Fruit fly (Drosophila melanogaster) whole organism: ENCODE measurements around the gene Cp7Fc.
A peak's percentile ranks its signal among the peaks of the same experiment; 100 is the strongest.

ENCODE experiments used
- CG8478 ChIP-seq: fragments of >200 bp; optimal IDR thresholded peaks from 2 replicates; lab custom pipeline; 2018; ENCODE audit warnings: inconsistent platforms
- Dll ChIP-seq: fragments of >200 bp; optimal IDR thresholded peaks from 2 replicates; lab custom pipeline; 2017
- EcR ChIP-seq, 2 experiments: fragments of >200 bp; optimal IDR thresholded peaks; 2 replicates each; lab custom pipeline; 2017; ENCODE audit warnings: missing biosample characterization in 2 of 2, missing genetic modification characterization in 2 of 2, missing genetic modification reagents in 2 of 2
- pan ChIP-seq: fragments of >200 bp; optimal IDR thresholded peaks from 2 replicates; lab custom pipeline; 2017
- psq ChIP-seq: fragments of >200 bp; optimal IDR thresholded peaks from 2 replicates; lab custom pipeline; 2017
- usp ChIP-seq: fragments of >200 bp; optimal IDR thresholded peaks from 2 replicates; lab custom pipeline; 2017; ENCODE audit warnings: missing biosample characterization, missing genetic modification characterization, mixed read lengths

The Cp7Fc gene

DNA sequence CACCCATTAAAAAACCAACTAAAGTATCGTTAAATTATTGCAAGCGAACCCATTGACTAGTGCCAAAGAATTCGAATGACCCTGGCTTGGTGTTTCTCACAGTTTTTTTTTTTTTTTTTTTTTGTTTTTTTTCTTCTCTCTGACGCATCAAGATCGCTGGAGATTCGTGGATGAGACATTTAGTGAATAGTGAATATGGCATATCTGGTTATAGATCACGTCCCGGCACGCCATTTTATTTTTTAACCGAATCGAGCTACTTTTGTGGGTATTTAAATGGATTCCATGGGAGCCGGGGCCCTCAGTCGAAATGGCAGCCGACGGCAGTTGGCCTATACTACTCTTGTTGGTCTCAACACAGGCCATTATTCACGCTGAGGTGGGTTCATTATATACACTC lies at the start of gene Cp7Fc:
Cp7Fc (plus strand) TSS at position 301 of the 400 bp plus-strand sequence.
- no peak for TF ChIP-seq Dll

DNA sequence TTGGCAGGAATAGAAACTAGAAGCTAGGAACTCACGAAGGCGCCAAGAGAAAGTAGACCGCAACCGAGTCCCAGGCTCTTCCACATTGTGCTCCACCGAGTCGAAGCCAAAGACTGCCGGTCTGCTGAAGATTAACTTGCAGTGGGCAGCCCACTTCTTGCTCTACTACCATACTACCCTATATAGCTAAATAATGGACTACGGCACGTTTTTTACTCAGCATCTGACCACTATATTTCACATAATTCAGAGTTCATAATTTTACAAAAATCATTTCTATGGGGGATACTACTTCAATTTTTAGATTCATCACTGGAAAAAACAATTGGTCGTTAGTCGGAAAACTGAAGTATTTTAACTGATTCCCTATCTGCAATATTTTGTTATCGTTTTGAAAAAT lies 43.2 kb upstream of the Cp7Fc start, which contains the start of gene CG32712:
CG32712 (minus strand) TSS at position 101 of the 400 bp plus-strand sequence.
- no peak for TF ChIP-seq pan (lab: Kevin White, UChicago)
- no peak for TF ChIP-seq EcR (GFP tag; optimal IDR thresholded peaks at IDR 0.05; lab: Kevin White, UChicago)
- no peak for TF ChIP-seq usp (GFP tag; lab: Kevin White, UChicago)
- TF ChIP-seq psq (lab: Kevin White, UChicago): no peak
- TF ChIP-seq Dll: no peak
- TF ChIP-seq CG8478: no peak

DNA sequence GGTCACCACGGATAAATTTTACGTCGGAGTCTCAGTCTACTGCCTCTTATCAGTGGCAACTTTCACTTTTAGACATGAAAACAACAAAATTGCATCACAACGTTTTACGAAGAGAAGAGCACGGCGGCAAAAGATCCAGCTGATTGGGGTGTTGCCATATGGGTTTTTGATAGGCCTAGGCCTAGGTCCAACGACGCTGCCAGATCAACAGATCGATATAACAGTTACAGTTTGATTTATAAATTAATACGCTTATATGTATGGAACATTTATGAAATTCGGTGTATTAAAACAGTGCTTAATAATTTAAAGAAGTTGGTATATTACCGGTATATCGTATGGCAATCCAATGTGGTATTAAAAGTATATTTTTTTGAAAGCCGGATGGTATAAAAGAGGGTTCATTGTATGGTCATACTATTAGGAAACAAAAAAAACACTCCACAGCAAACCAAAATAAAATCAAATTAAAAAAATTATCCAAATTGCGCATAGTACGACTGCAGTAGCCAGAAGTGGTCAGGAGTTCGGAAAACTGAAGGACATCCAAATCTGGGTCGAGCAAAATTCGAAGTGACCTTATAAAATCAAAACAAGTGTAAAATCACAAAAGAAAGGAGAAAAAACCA lies 40.1 kb upstream of the Cp7Fc start, which contains the start of gene CG1440:
CG1440 (plus strand) TSS at position 402 of the 629 bp plus-strand sequence.
- TF ChIP-seq usp (GFP tag; lab: Kevin White, UChicago) (no peak), pan (lab: Kevin White, UChicago) (peak; percentile 39)

DNA sequence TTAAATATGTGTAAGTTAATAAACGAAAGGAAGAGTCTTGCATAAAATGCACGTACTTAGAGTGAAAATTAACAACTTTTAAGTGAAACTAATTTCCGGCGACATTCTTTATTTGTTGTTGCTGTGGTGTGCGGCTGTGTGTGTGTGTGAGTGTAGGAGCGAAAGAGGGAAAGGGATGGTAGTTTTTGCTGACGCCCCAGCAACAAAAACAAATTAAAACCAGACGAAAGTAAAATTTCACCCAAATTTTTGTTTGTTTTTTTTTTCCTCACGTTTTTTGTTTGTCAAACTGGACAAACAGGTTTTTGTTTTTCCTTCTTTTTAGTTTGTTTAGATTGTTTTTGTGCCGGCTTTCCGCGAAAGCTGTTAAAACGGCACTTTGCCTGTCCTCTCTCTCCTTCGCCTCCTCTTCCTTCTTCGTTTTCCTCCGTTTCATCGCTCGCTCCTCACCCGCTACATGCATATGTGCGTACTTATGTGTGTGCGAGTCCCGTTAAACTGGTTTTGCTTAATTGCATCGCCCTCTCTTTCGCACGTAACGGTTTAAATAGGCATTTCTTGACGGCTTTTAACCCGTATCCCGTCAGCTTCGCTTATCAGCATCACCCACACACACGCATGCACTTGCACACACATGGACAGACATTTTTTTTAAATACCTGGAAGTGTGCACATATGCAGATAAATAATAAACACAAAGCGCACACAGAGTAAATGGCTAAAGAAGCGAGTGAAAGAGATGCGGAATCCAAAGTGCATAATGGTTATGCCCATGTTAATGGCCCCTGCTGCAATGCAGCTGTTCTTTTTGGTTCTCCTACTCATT lies 39.4 kb upstream of the Cp7Fc start, which contains the start of gene Miga:
Miga (minus strand) TSS at position 536 of the 826 bp plus-strand sequence.
- TF ChIP-seq pan (lab: Kevin White, UChicago): no peak
- TF ChIP-seq Dll: no peak
- TF ChIP-seq psq (lab: Kevin White, UChicago): no peak
- no peak for TF ChIP-seq EcR (GFP tag; optimal IDR thresholded peaks at IDR 0.05; lab: Kevin White, UChicago)
- no peak for TF ChIP-seq usp (GFP tag; lab: Kevin White, UChicago)
- no peak for TF ChIP-seq CG8478

dm6 chrX:8442161-8442560 lies 34.8 kb upstream of the Cp7Fc start, which contains the start of gene CG12123:
Gene CG12123 (minus strand): TSS chrX:8442348.
- TF ChIP-seq EcR (GFP tag; optimal IDR thresholded peaks at IDR 0.05; lab: Kevin White, UChicago) (no peak), psq (lab: Kevin White, UChicago) (no peak), Dll (no peak), usp (GFP tag; lab: Kevin White, UChicago) (no peak), pan (lab: Kevin White, UChicago) (no peak)

- TF ChIP-seq pan (lab: Kevin White, UChicago) (no peak), psq (lab: Kevin White, UChicago) (no peak)
Observed at dm6 chrX:8442912-8443311, 34.0 kb upstream of the Cp7Fc start.

DNA sequence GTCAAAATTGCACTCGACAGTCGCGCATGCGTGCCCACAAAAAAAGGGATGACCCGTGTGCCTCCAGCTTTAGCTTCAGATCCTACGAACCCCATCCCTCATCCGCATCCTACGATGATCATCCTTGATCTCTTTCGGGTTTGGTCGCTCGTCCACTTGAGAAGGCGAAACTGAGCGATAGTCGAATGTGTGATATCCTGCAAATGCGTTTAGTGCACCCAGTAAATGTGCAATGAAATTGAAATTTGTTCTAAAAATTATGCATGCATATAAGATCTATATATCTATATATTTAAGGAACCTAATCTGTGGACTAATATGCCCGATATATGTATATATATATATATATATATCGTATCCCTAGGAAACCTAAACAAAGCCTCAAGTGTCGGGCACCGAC lies 32.6 kb upstream of the Cp7Fc start:
- TF ChIP-seq EcR (GFP tag; optimal IDR thresholded peaks at IDR 0.05; lab: Kevin White, UChicago): no peak
- no peak for TF ChIP-seq CG8478
- TF ChIP-seq psq (lab: Kevin White, UChicago): no peak
- TF ChIP-seq Dll: no peak
- no peak for TF ChIP-seq usp (GFP tag; lab: Kevin White, UChicago)
- no peak for TF ChIP-seq pan (lab: Kevin White, UChicago)

dm6 chrX:8444883-8445572 lies 31.9 kb upstream of the Cp7Fc start:
- no peak for TF ChIP-seq pan (lab: Kevin White, UChicago)
- TF ChIP-seq EcR (GFP tag; optimal IDR thresholded peaks at IDR 0.05; lab: Kevin White, UChicago): no peak
- no peak for TF ChIP-seq CG8478
- no peak for TF ChIP-seq usp (GFP tag; lab: Kevin White, UChicago)
- no peak for TF ChIP-seq Dll
- TF ChIP-seq psq (lab: Kevin White, UChicago): no peak

- no peak for TF ChIP-seq psq (lab: Kevin White, UChicago)
- TF ChIP-seq Dll: no peak
Observed at dm6 chrX:8447166-8447565, 29.8 kb upstream of the Cp7Fc start.

DNA sequence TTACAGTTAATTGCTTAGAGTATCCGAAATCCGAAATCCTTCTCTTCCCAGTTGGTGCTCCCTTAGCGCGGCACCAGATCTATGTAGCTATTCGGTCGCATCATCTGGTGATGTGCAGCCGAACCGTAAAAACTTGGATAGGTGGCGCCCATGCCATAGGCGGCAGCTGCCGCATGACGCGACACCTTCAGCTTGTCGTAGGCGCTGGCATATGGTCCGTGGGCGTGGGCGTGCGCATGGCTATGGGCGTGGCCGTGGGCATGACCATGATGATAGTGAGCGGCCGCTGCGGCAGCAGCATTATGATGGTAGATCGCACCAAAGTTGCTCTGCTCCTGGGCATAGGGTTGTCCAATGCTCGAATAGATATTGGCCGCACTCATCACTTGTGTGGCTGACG lies 28.7 kb upstream of the Cp7Fc start:
- no peak for TF ChIP-seq usp (GFP tag; lab: Kevin White, UChicago)
- no peak for TF ChIP-seq pan (lab: Kevin White, UChicago)
- no peak for TF ChIP-seq EcR (GFP tag; optimal IDR thresholded peaks at IDR 0.05; lab: Kevin White, UChicago)
- TF ChIP-seq CG8478: no peak
- no peak for TF ChIP-seq Dll
- no peak for TF ChIP-seq psq (lab: Kevin White, UChicago)

DNA sequence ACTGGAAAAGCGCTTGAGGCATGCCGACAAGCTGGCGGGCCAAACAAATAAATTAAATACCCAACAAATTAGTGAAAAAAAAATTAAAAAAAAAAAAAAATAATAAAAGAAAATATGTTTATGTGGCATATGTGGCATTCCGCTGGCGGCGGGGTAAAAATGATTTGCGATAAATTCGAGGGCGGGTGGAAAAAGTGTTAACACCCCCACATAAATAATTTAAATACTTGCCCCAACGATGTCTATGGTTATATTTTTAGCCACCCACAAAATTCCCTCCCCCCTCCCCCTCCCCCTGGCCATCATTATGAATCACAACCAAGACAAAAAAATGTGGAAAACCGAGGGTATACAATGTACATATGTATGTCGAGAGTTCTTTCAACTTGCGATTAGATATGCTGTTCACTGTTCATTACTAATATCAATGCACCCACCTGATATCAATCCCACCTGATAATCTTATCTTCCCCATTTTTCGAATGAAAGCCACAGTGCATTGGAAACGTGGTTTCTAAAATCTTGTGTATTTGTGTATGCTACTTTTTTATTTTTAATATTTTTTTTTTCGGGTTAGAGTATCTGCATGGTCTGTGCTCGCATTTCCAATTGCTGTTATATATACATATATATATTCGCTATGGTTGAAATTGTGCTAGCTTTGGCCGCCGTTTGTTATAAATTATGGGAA lies 26.6 kb upstream of the Cp7Fc start:
- TF ChIP-seq EcR (GFP tag; optimal IDR thresholded peaks at IDR 0.05; lab: Kevin White, UChicago): no peak
- TF ChIP-seq psq (lab: Kevin White, UChicago): no peak
- TF ChIP-seq CG8478: no peak
- no peak for TF ChIP-seq usp (GFP tag; lab: Kevin White, UChicago)
- no peak for TF ChIP-seq pan (lab: Kevin White, UChicago)
- no peak for TF ChIP-seq Dll

DNA sequence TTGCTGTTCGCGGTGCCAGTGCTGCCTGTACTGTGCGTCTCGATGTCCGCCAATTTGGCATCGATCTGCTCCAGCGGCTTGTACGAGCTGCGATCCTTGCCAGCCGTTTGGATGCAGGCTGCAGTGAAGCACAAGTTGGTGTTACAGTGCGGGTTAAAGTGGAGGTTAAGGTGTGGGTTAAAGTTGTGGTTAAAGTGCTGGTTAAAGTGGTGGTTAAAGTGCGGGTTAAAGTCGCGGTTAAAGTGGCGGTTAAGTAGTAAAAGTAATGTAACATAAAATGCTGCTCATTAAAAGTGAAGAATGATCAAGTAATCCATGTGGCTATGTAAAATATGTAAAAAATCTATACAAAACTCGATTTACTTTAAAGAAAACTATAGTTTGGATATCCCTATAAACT lies 24.8 kb upstream of the Cp7Fc start:
- no peak for TF ChIP-seq EcR (GFP tag; optimal IDR thresholded peaks at IDR 0.05; lab: Kevin White, UChicago)
- no peak for TF ChIP-seq Dll
- TF ChIP-seq psq (lab: Kevin White, UChicago): no peak
- no peak for TF ChIP-seq usp (GFP tag; lab: Kevin White, UChicago)
- TF ChIP-seq pan (lab: Kevin White, UChicago): no peak
- TF ChIP-seq CG8478: no peak
